Worm (Caenorhabditis elegans): Measurements from ENCODE around the gene mrps-5.

mrps-5 gene

ce11 chrV:12564902-12565301 lies 1.6 kb downstream of the mrps-5 start:
- TF ChIP-seq pax-3 (tag; optimal IDR thresholded peaks at IDR 0.05) = peak; percentile 84
- peak; percentile 15 for TF ChIP-seq sox-4 (tag; optimal IDR thresholded peaks at IDR 0.05)
- TF ChIP-seq nhr-47 (tag; optimal IDR thresholded peaks at IDR 0.05) = peak; percentile 10
- TF ChIP-seq elt-2 (tag; optimal IDR thresholded peaks at IDR 0.05) = no peak
- peak; percentile 78 for TF ChIP-seq dsc-1 (tag; optimal IDR thresholded peaks at IDR 0.05)
- peak; percentile 31 for TF ChIP-seq fkh-8 (tag; optimal IDR thresholded peaks at IDR 0.05)

ce11 chrV:12567312-12567711 lies 4.0 kb downstream of the mrps-5 start:
- TF ChIP-seq aly-2 (tag; optimal IDR thresholded peaks at IDR 0.05) (no peak), snpc-4 (tag; optimal IDR thresholded peaks at IDR 0.05) (no peak), dsc-1 (tag; optimal IDR thresholded peaks at IDR 0.05) (peak; percentile 80), sptf-1 (tag; optimal IDR thresholded peaks at IDR 0.05) (no peak), nhr-76 (tag; optimal IDR thresholded peaks at IDR 0.05) (no peak), sox-4 (tag; optimal IDR thresholded peaks at IDR 0.05) (peak; percentile 33), C16A3.4 (tag; optimal IDR thresholded peaks at IDR 0.05) (no peak), zag-1 (tag; optimal IDR thresholded peaks at IDR 0.05) (no peak), C04F5.9 (tag; optimal IDR thresholded peaks at IDR 0.05) (no peak), ets-5 (GFP tag; IDR thresholded peaks at IDR 0.05) (no peak), dpl-1 (GFP tag; optimal IDR thresholded peaks at IDR 0.05) (no peak), pax-3 (tag; optimal IDR thresholded peaks at IDR 0.05) (peak; percentile 68), lir-3 (tag; optimal IDR thresholded peaks at IDR 0.05; ENCODE audit: poor library complexity) (no peak), grh-1 (GFP tag; IDR thresholded peaks at IDR 0.05) (no peak), ceh-82 (tag; optimal IDR thresholded peaks at IDR 0.05) (no peak), fkh-10 (GFP tag; optimal IDR thresholded peaks at IDR 0.05) (no peak), irx-1 (tag; optimal IDR thresholded peaks at IDR 0.05) (no peak), ceh-8 (GFP tag; optimal IDR thresholded peaks at IDR 0.05) (no peak), ces-1 (GFP tag; optimal IDR thresholded peaks at IDR 0.05) (no peak), unc-30 (tag; optimal IDR thresholded peaks at IDR 0.05) (no peak), unc-62 (GFP tag; optimal IDR thresholded peaks at IDR 0.05) (no peak)

- TF ChIP-seq egl-13 (tag; optimal IDR thresholded peaks at IDR 0.05) = no peak
- TF ChIP-seq lin-15B (tag; optimal IDR thresholded peaks at IDR 0.05) = no peak
- no peak for TF ChIP-seq elt-2 (tag; optimal IDR thresholded peaks at IDR 0.05)
- no peak for TF ChIP-seq irx-1 (tag; optimal IDR thresholded peaks at IDR 0.05)
- no peak for TF ChIP-seq pax-3 (tag; optimal IDR thresholded peaks at IDR 0.05)
- TF ChIP-seq Y116A8C.19 (tag; optimal IDR thresholded peaks at IDR 0.05; ENCODE audit: borderline replicate concordance) = no peak
- TF ChIP-seq ceh-8 (GFP tag; optimal IDR thresholded peaks at IDR 0.05) = no peak
- TF ChIP-seq fkh-4 (tag; optimal IDR thresholded peaks at IDR 0.05; ENCODE audit: borderline replicate concordance) = no peak
These were observed 4.6 kb downstream of the mrps-5 start, which contains the start of gene E02A10.4 for ce11 chrV:12567850-12568249. E02A10.4 (minus strand) TSS chrV:12567950.

ce11 chrV:12570271-12570670 lies 7.0 kb downstream of the mrps-5 start:
- peak; percentile 42 for TF ChIP-seq fkh-8 (tag; optimal IDR thresholded peaks at IDR 0.05)
- no peak for TF ChIP-seq ets-5 (GFP tag; IDR thresholded peaks at IDR 0.05)
- peak; percentile 60 for TF ChIP-seq pax-3 (tag; optimal IDR thresholded peaks at IDR 0.05)
- TF ChIP-seq dsc-1 (tag; optimal IDR thresholded peaks at IDR 0.05) = peak; percentile 69

ce11 chrV:12575846-12576245 lies 12.6 kb downstream of the mrps-5 start:
- TF ChIP-seq ceh-8 (GFP tag; optimal IDR thresholded peaks at IDR 0.05) = peak; percentile 68
- no peak for TF ChIP-seq elt-3 (tag; optimal IDR thresholded peaks at IDR 0.05)

ce11 chrV:12576495-12576947 lies 13.2 kb downstream of the mrps-5 start, which contains the start of gene grl-23:
grl-23 (minus strand) TSS chrV:12576897.
- TF ChIP-seq dpl-1 (GFP tag; optimal IDR thresholded peaks at IDR 0.05) (no peak), lin-39 (tag; optimal IDR thresholded peaks at IDR 0.05) (no peak), Y116A8C.19 (tag; optimal IDR thresholded peaks at IDR 0.05; ENCODE audit: borderline replicate concordance) (no peak), pag-3 (tag; optimal IDR thresholded peaks at IDR 0.05; ENCODE audit: borderline replicate concordance, insufficient read depth) (no peak), nhr-237 (tag; optimal IDR thresholded peaks at IDR 0.05) (no peak), ama-1 (optimal IDR thresholded peaks at IDR 0.05) (no peak), elt-3 (tag; optimal IDR thresholded peaks at IDR 0.05) (no peak), ztf-4 (tag; optimal IDR thresholded peaks at IDR 0.05) (no peak), aly-2 (tag; optimal IDR thresholded peaks at IDR 0.05) (no peak), lir-3 (tag; optimal IDR thresholded peaks at IDR 0.05; ENCODE audit: poor library complexity) (no peak), skn-1 (tag; optimal IDR thresholded peaks at IDR 0.05) (no peak), elt-2 (tag; optimal IDR thresholded peaks at IDR 0.05) (no peak), xbp-1 (tag; optimal IDR thresholded peaks at IDR 0.05) (no peak), nhr-84 (tag; optimal IDR thresholded peaks at IDR 0.05) (no peak)

Data from whole organism, L1 larva.